Worm (Caenorhabditis elegans) whole organism, young adult: ENCODE results near the gene ceh-10.

Experiments
- K11D2.4 ChIP-seq: fragments of 200-800 bp; sonication (Bioruptor generic); IDR thresholded peaks from 2 replicates; pipeline ENCODE4 v1.3.6; 2022; ENCODE audit warnings: missing genetic modification reagents, missing genetic modification characterization, missing compliant biosample characterization
- attf-5 ChIP-seq: fragments of 200-800 bp; sonication (Bioruptor generic); optimal IDR thresholded peaks from 2 replicates; lab custom pipeline; 2018; ENCODE audit warnings: mild to moderate bottlenecking, missing genetic modification characterization, missing compliant biosample characterization
- ccch-3 ChIP-seq: fragments of 200-800 bp; sonication (Bioruptor generic); optimal IDR thresholded peaks from 2 replicates; lab custom pipeline; 2018; ENCODE audit warnings: mild to moderate bottlenecking, missing genetic modification characterization, missing compliant biosample characterization
- lin-35 ChIP-seq, 3 experiments: fragments of 150-350 bp in 2 of 3; sonication (generic microtip) in 1 of 3; optimal IDR thresholded peaks; 2 replicates each; lab custom pipeline; 2014 to 2018; ENCODE audit warnings: missing biosample characterization in 3 of 3, missing genetic modification characterization in 3 of 3, missing genetic modification reagents in 3 of 3
- nhr-27 ChIP-seq: fragments of 200-800 bp; sonication (Bioruptor generic); optimal IDR thresholded peaks from 2 replicates; lab custom pipeline; 2018; ENCODE audit warnings: mild to moderate bottlenecking, missing genetic modification characterization, moderate library complexity, missing compliant biosample characterization
- snpc-4 ChIP-seq, 5 experiments: fragments of 150-350 bp in 1 of 5; sonication (generic microtip) in 4 of 5; optimal IDR thresholded peaks; 2 replicates each; lab custom pipeline; 2014 to 2018; ENCODE audit warnings: missing genetic modification characterization in 5 of 5, missing biosample characterization in 3 of 5, antibody characterized with exemption in 2 of 5, mild to moderate bottlenecking in 2 of 5, missing compliant biosample characterization in 2 of 5, missing genotype in 2 of 5, moderate library complexity in 2 of 5, missing genetic modification reagents in 1 of 5
- unc-62 ChIP-seq: fragments of 150-350 bp; optimal IDR thresholded peaks from 2 replicates; lab custom pipeline; 2014; ENCODE audit warnings: missing biosample characterization, missing genetic modification reagents, missing genetic modification characterization
- zfh-2 ChIP-seq: fragments of 200-800 bp; sonication (Bioruptor generic); conservative IDR thresholded peaks from 2 replicates; pipeline ENCODE4 v1.3.6; 2022; ENCODE audit warnings: missing genetic modification reagents, missing genetic modification characterization, missing compliant biosample characterization

DNA sequence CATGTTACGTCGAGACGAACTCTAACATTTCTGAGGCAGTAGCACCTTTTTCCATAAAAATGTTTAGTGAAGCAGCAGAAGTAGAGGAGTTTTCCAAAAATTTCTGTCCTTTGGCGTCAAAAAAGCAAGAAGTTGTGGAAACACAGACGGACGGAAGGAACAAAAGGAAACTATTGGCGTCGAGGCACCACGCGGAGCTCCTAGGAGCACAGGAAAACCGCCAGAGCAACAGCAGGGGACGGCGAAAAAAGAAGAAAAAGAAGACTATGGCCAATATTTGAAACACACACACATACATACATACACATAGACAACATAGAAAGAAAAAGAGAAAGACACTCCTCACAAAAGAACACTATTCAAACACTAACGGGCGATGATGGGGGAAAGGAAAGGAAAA lies 44.1 kb downstream of the ceh-10 start:
- TF ChIP-seq snpc-4 (GFP tag; optimal IDR thresholded peaks at IDR 0.05; lab: Kevin White, UChicago): no peak
- TF ChIP-seq snpc-4 (tag; optimal IDR thresholded peaks at IDR 0.05; lab: Kevin White, UChicago): no peak
- TF ChIP-seq nhr-27: no peak
- TF ChIP-seq unc-62: no peak
- TF ChIP-seq lin-35 (GFP tag; optimal IDR thresholded peaks at IDR 0.05; lab: Kevin White, UChicago): no peak
- 0 out of 2 replicates have a peak, but pooled peaks have one; percentile 8 for TF ChIP-seq zfh-2 (GFP tag; lab: Robert Waterston, UW)
- no peak for TF ChIP-seq ccch-3 (GFP tag; lab: Kevin White, UChicago)
- no peak for TF ChIP-seq attf-5
- no peak for TF ChIP-seq K11D2.4
